Fruit fly (Drosophila melanogaster): Measurements from ENCODE around the gene Phlpp.

Phlpp gene

DNA sequence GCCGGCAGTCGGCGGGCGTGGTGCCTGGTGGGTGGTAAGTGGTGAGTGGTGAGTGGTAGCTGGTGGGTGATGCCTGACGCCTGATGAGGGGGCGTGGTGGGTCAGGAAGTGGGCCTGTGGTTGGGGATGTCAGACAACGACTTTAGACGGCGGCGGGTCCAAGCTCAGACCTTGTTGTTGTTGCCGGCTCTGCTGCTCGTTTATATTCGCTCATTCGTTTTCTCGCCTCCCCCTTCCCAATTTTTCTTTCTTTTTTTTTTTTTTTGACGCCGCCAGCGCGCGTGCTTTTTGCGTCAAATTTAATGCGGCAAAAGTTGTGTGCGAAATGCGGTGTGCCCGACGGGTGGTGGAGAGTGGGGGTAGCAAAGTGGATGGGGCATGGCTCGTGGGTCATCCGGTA lies 39.3 kb upstream of the Phlpp start (continued):
- TF ChIP-seq CG4730 (GFP tag; IDR thresholded peaks at IDR 0.05) (no peak), CG32772 (GFP tag; IDR thresholded peaks at IDR 0.05) (0 out of 2 replicates have a peak, but pooled peaks have one; percentile 19), CG8478 (optimal IDR thresholded peaks at IDR 0.05) (no peak), CG18619 (GFP tag; optimal IDR thresholded peaks at IDR 0.05) (no peak), maf-S (GFP tag; optimal IDR thresholded peaks at IDR 0.05) (no peak), CG31388 (GFP tag; optimal IDR thresholded peaks at IDR 0.05) (no peak), CG42726 (GFP tag; IDR thresholded peaks at IDR 0.05; ENCODE audit: partially characterized antibody) (no peak), CG15269 (tag; optimal IDR thresholded peaks at IDR 0.05) (no peak), CG13296 (GFP tag; optimal IDR thresholded peaks at IDR 0.05) (no peak), crp (GFP tag; optimal IDR thresholded peaks at IDR 0.05) (no peak), h (optimal IDR thresholded peaks at IDR 0.05) (no peak), Camta (GFP tag; optimal IDR thresholded peaks at IDR 0.05) (no peak), ind (GFP tag; optimal IDR thresholded peaks at IDR 0.05) (no peak), Adf1 (GFP tag; IDR thresholded peaks at IDR 0.05) (peak; percentile 66; the same call in 1 of the 2 replicates), E2f1 (GFP tag; IDR thresholded peaks at IDR 0.05) (no peak), Hey (tag; optimal IDR thresholded peaks at IDR 0.05) (peak; percentile 89), nerfin-1 (tag; optimal IDR thresholded peaks at IDR 0.05) (no peak), CG17612 (GFP tag; IDR thresholded peaks at IDR 0.05) (no peak), CG4360 (GFP tag; IDR thresholded peaks at IDR 0.05) (0 out of 2 replicates have a peak, but pooled peaks have one; percentile 8), HLHmδ (GFP tag; optimal IDR thresholded peaks at IDR 0.05) (no peak), vvl (GFP tag; IDR thresholded peaks at IDR 0.05) (no peak), CG3163 (GFP tag; optimal IDR thresholded peaks at IDR 0.05) (no peak), CG9797 (GFP tag; optimal IDR thresholded peaks at IDR 0.05) (no peak), CG11085 (GFP tag; IDR thresholded peaks at IDR 0.05) (no peak), CG12104 (GFP tag; optimal IDR thresholded peaks at IDR 0.05) (no peak), Dip3 (GFP tag; optimal IDR thresholded peaks at IDR 0.05) (no peak), Drgx (GFP tag; IDR thresholded peaks at IDR 0.05) (no peak), Scr (GFP tag; IDR thresholded peaks at IDR 0.05; ENCODE audit: partially characterized antibody) (no peak), CG10543 (GFP tag; optimal IDR thresholded peaks at IDR 0.05) (peak; percentile 34), CG2875 (GFP tag; optimal IDR thresholded peaks at IDR 0.05) (no peak), BtbVII (GFP tag; optimal IDR thresholded peaks at IDR 0.05) (no peak), CG3407 (GFP tag; optimal IDR thresholded peaks at IDR 0.05) (no peak), tap (tag; optimal IDR thresholded peaks at IDR 0.05) (no peak), dimm (GFP tag; IDR thresholded peaks at IDR 0.05) (no peak), ham (GFP tag; IDR thresholded peaks at IDR 0.05) (no peak), CG8290 (GFP tag; optimal IDR thresholded peaks at IDR 0.05) (no peak), CG8290 (tag; optimal IDR thresholded peaks at IDR 0.05) (no peak)

DNA sequence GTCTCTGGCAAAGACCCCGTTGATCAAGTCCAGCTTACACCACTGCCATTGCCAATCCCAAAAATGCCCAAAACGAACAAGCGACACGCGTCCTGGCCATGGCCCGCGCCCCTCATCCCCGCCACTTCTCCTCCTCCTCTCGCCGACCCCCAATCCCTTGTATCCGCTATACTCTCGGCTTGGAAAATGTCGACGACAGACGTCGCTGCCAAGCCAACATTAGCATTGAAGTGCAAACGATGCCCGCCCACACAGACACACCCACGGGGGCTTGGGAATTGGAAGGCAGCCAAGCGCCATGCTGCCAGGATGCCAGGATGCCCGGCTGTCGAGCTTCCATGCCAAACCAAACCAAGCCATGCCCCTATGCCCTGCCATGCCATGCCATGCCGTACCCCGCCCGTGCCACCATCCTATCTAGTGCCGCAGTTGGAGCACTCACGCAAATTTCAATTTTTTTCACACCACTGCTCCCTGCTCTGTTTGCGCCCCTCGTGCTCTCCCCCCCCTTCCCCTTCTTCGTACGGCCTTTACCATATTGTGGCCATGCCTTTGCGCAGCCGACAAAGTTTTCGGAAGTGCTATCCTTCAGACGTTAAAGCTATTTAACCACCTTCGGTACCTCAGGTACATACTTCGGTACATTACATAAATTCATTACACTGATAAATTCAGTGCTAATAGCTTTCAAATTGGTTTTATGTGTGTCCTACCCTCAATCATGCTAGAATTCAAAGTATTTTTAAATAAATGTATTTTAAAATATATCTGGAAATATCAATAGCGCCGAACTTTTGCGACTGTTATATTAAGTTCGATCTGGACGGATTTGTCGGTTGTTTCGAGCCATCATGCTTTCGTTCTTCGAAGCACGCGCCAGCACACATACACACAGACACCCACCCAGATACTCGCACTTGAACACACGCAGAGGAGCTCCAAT lies 37.4 kb upstream of the Phlpp start:
- no peak for TF ChIP-seq CG12236 (GFP tag; optimal IDR thresholded peaks at IDR 0.05)
- peak; percentile 86 for TF ChIP-seq Ptx1 (GFP tag; IDR thresholded peaks at IDR 0.05)
- TF ChIP-seq Tbp (GFP tag; optimal IDR thresholded peaks at IDR 0.05): no peak
- no peak for TF ChIP-seq CG16813 (GFP tag; IDR thresholded peaks at IDR 0.05; ENCODE audit: partially characterized antibody)
- peak; percentile 4 for TF ChIP-seq fu2 (GFP tag; optimal IDR thresholded peaks at IDR 0.05)
- no peak for TF ChIP-seq dimm (GFP tag; IDR thresholded peaks at IDR 0.05)
- TF ChIP-seq CG3726 (GFP tag; IDR thresholded peaks at IDR 0.05): no peak
- peak; percentile 30 for TF ChIP-seq slp2 (GFP tag; optimal IDR thresholded peaks at IDR 0.05)
- peak; percentile 52 for TF ChIP-seq CG32532 (GFP tag; IDR thresholded peaks at IDR 0.05)
- TF ChIP-seq ken (GFP tag; IDR thresholded peaks at IDR 0.05): peak; percentile 68; the same call in 1 of the 3 replicates
- peak; percentile 85 for TF ChIP-seq CG7839 (tag; optimal IDR thresholded peaks at IDR 0.05)
- TF ChIP-seq Sox100B (GFP tag; optimal IDR thresholded peaks at IDR 0.05): peak; percentile 86
- TF ChIP-seq pzg (GFP tag; optimal IDR thresholded peaks at IDR 0.05): no peak
- no peak for TF ChIP-seq mld (GFP tag; IDR thresholded peaks at IDR 0.05; ENCODE audit: partially characterized antibody)
- peak; percentile 61 for TF ChIP-seq CG4820 (GFP tag; optimal IDR thresholded peaks at IDR 0.05)
- TF ChIP-seq CG31441 (GFP tag; IDR thresholded peaks at IDR 0.05): peak; percentile 85
- TF ChIP-seq CG1792 (GFP tag; optimal IDR thresholded peaks at IDR 0.05): no peak

All from whole organism, embryonic.